Fruit fly (Drosophila melanogaster) whole organism, embryonic: ENCODE data around the gene CG42268.
A peak's percentile ranks its signal among the peaks of the same experiment; 100 is the strongest.

Source experiments
- CG10979 ChIP-seq: fragments of 200-800 bp; sonication (Bioruptor generic); optimal IDR thresholded peaks from 2 replicates; lab custom pipeline; 2018; ENCODE audit warnings: missing biosample characterization, mild to moderate bottlenecking, missing genetic modification characterization, moderate library complexity
- CG11456 ChIP-seq: fragments of 200-800 bp; sonication (Bioruptor generic); IDR thresholded peaks from 3 replicates; pipeline ENCODE4 v1.3.6; 2022; ENCODE audit warnings: missing biosample characterization, missing genetic modification characterization
- CG32532 ChIP-seq: fragments of 200-800 bp; sonication (Bioruptor generic); IDR thresholded peaks from 2 replicates; pipeline ENCODE4 v1.3.6; 2022; ENCODE audit warnings: missing biosample characterization, missing genetic modification characterization
- CG4730 ChIP-seq: fragments of 200-800 bp; sonication (Bioruptor generic); IDR thresholded peaks from 2 replicates; pipeline ENCODE4 v1.3.6; 2022; ENCODE audit warnings: missing biosample characterization, missing genetic modification characterization
- CG6689 ChIP-seq: fragments of 200-800 bp; sonication (Bioruptor generic); IDR thresholded peaks from 2 replicates; pipeline ENCODE4 v1.3.6; 2022; ENCODE audit warnings: missing biosample characterization, missing genetic modification characterization
- CG6813 ChIP-seq: fragments of 200-800 bp; sonication (Bioruptor generic); optimal IDR thresholded peaks from 2 replicates; lab custom pipeline; 2017; ENCODE audit warnings: missing biosample characterization, missing genetic modification characterization, mild to moderate bottlenecking, moderate library complexity, missing genetic modification reagents
- Deaf1 ChIP-seq: fragments of 200-800 bp; optimal IDR thresholded peaks from 3 replicates; lab custom pipeline; 2019; ENCODE audit warnings: missing biosample characterization, mild to moderate bottlenecking, missing genetic modification characterization, moderate library complexity
- Fer2 ChIP-seq: fragments of 200-800 bp; sonication (Bioruptor generic); optimal IDR thresholded peaks from 2 replicates; lab custom pipeline; 2018; ENCODE audit warnings: missing biosample characterization, mild to moderate bottlenecking, missing genetic modification characterization, moderate library complexity
- Hr39 ChIP-seq: fragments of >200 bp; optimal IDR thresholded peaks from 2 replicates; lab custom pipeline; 2017
- ac ChIP-seq: fragments of 200-800 bp; sonication (Bioruptor generic); optimal IDR thresholded peaks from 3 replicates; lab custom pipeline; 2017; ENCODE audit warnings: missing biosample characterization, mild to moderate bottlenecking, missing genetic modification characterization
- fd102C ChIP-seq: fragments of 200-800 bp; sonication (Bioruptor generic); optimal IDR thresholded peaks from 2 replicates; lab custom pipeline; 2018; ENCODE audit warnings: missing biosample characterization, mild to moderate bottlenecking, missing genetic modification characterization, moderate library complexity
- kay ChIP-seq: fragments of 200-800 bp; sonication (Bioruptor generic); optimal IDR thresholded peaks from 2 replicates; lab custom pipeline; 2016; ENCODE audit warnings: missing biosample characterization, missing genetic modification characterization
- lilli ChIP-seq: fragments of 200-800 bp; sonication (Bioruptor generic); optimal IDR thresholded peaks from 3 replicates; lab custom pipeline; 2016; ENCODE audit warnings: missing biosample characterization, missing genetic modification characterization
- prd ChIP-seq, 3 experiments: fragments of >200 bp in 2 of 3; fragments of 200-800 bp in 1 of 3; sonication (Bioruptor generic) in 1 of 3; optimal IDR thresholded peaks in 2 of 3; IDR thresholded peaks in 1 of 3; 2 replicates in 2 of 3; 3 replicates in 1 of 3; pipeline versions ENCODE4 v1.3.6 to Lab custom; 2017 to 2022; ENCODE audit warnings: missing biosample characterization in 1 of 3, missing genetic modification characterization in 1 of 3

DNA sequence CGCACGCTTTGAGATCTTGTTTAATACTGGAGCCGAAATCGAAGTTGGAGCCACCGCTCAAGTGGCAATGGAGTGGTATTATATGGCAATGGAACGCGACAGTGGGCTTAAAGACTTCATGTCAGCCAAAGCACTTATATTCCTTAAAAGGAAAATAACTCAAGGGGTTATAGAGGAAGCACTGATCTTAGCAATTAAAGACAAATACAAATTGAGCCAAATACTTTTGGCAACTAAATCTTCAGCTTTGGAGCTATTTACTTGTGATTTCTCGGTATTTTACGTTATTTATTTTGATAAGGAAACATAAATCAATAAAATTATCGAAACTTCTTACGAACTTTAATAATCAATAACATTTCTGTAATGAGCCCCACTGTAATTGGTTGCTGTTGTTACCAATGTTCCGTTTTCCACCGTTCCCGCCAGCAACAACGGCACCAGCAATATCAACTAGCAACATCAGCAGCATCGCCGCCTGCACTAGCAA, 16.1 kb downstream of the CG42268 start:
- TF ChIP-seq prd (optimal IDR thresholded peaks at IDR 0.05; lab: Kevin White, UChicago) (no peak), prd (GFP tag; IDR thresholded peaks at IDR 0.05; lab: Robert Waterston, UW) (peak; percentile 86), CG11456 (GFP tag; lab: Robert Waterston, UW) (peak; percentile 84), CG32532 (GFP tag; lab: Robert Waterston, UW) (peak; percentile 78), Hr39 (lab: Kevin White, UChicago) (no peak), kay (peak; percentile 56), CG4730 (GFP tag; lab: Robert Waterston, UW) (peak; percentile 88), CG6689 (GFP tag; lab: Robert Waterston, UW) (peak; percentile 95), lilli (GFP tag; lab: Kevin White, UChicago) (peak; percentile 72), Deaf1 (tag; lab: Kevin White, UChicago) (peak; percentile 72), ac (peak; percentile 34), CG10979 (peak; percentile 96), Fer2 (tag; lab: Kevin White, UChicago) (peak; percentile 25), fd102C (no peak), CG6813 (GFP tag; lab: Kevin White, UChicago) (peak; percentile 77)
